Worm (Caenorhabditis elegans) whole organism, L4/young adult: ENCODE data around the gene aff-1.

Experiments used
- W03F9.2 ChIP-seq: fragments of 150-350 bp; optimal IDR thresholded peaks from 2 replicates; lab custom pipeline; 2014; ENCODE audit warnings: missing biosample characterization, missing genetic modification characterization
- dao-5 ChIP-seq: sonication (generic microtip); optimal IDR thresholded peaks from 2 replicates; lab custom pipeline; 2016; ENCODE audit warnings: missing genotype, missing genetic modification characterization, moderate library complexity, missing compliant biosample characterization
- him-1 ChIP-seq: sonication (generic microtip); optimal IDR thresholded peaks from 2 replicates; lab custom pipeline; 2016; ENCODE audit warnings: missing genotype, missing genetic modification reagents, missing genetic modification characterization, missing compliant biosample characterization

ce11 chrII:6888661-6889579 is 25.4 kb upstream of the aff-1 start:
- TF ChIP-seq dao-5 (tag; lab: Kevin White, UChicago) = no peak
- no peak for TF ChIP-seq him-1 (tag; lab: Kevin White, UChicago)
- no peak for TF ChIP-seq W03F9.2
